Worm (Caenorhabditis elegans): ENCODE data around the gene D2023.4.

- TF ChIP-seq pag-3 (tag; optimal IDR thresholded peaks at IDR 0.05; ENCODE audit: borderline replicate concordance, insufficient read depth) (no peak), egl-13 (tag; optimal IDR thresholded peaks at IDR 0.05) (no peak), snpc-4 (tag; optimal IDR thresholded peaks at IDR 0.05) (no peak), nhr-12 (tag; optimal IDR thresholded peaks at IDR 0.05) (no peak), ceh-88 (GFP tag; IDR thresholded peaks at IDR 0.05) (no peak)
These were observed 28.2 kb downstream of the D2023.4 start for ce11 chrV:11797272-11797855.
